Worm (Caenorhabditis elegans) whole organism, L1 larva: Measurements from ENCODE around the gene Y47D7A.3.

Source experiments
- C04F5.9 ChIP-seq: sonication (generic microtip); optimal IDR thresholded peaks from 2 replicates; lab custom pipeline; 2016; ENCODE audit warnings: missing genetic modification characterization, missing compliant biosample characterization
- C16A3.4 ChIP-seq: fragments of 150-350 bp; optimal IDR thresholded peaks from 2 replicates; lab custom pipeline; 2014; ENCODE audit warnings: missing biosample characterization, missing genetic modification characterization
- Y116A8C.19 ChIP-seq: sonication (generic microtip); optimal IDR thresholded peaks from 2 replicates; lab custom pipeline; 2016; ENCODE audit warnings: missing compliant biosample characterization, missing genetic modification characterization, borderline replicate concordance
- alr-1 ChIP-seq: fragments of 200-800 bp; sonication (Bioruptor generic); optimal IDR thresholded peaks from 2 replicates; lab custom pipeline; 2018; ENCODE audit warnings: borderline replicate concordance, mild to moderate bottlenecking, missing genetic modification characterization, missing compliant biosample characterization
- aly-2 ChIP-seq: fragments of 150-350 bp; optimal IDR thresholded peaks from 2 replicates; lab custom pipeline; 2014; ENCODE audit warnings: missing biosample characterization, missing genetic modification characterization
- ama-1 ChIP-seq: fragments of 150-350 bp; optimal IDR thresholded peaks from 2 replicates; lab custom pipeline; 2014
- blmp-1 ChIP-seq: fragments of 150-350 bp; optimal IDR thresholded peaks from 2 replicates; lab custom pipeline; 2014; ENCODE audit warnings: missing biosample characterization, missing genetic modification characterization
- ceh-8 ChIP-seq: fragments of 200-800 bp; sonication (Bioruptor generic); optimal IDR thresholded peaks from 2 replicates; lab custom pipeline; 2018; ENCODE audit warnings: mild to moderate bottlenecking, missing genetic modification characterization, moderate library complexity, missing compliant biosample characterization
- ceh-82 ChIP-seq, 3 experiments: fragments of 150-350 bp in 1 of 3; sonication (generic microtip) in 2 of 3; optimal IDR thresholded peaks; 2 replicates each; lab custom pipeline; 2014 to 2017; ENCODE audit warnings: missing biosample characterization in 3 of 3, missing genetic modification characterization in 3 of 3
- ces-1 ChIP-seq: fragments of 150-350 bp; optimal IDR thresholded peaks from 2 replicates; lab custom pipeline; 2014; ENCODE audit warnings: missing biosample characterization, missing genetic modification reagents, missing genetic modification characterization
- elt-3 ChIP-seq, 6 experiments: fragments of 150-350 bp in 1 of 6; sonication (generic microtip); optimal IDR thresholded peaks; 2 replicates each; lab custom pipeline; 2017 to 2018; ENCODE audit warnings: missing biosample characterization in 6 of 6, missing genetic modification characterization in 6 of 6, inconsistent platforms in 1 of 6
- fkh-10 ChIP-seq: sonication (generic microtip); optimal IDR thresholded peaks from 2 replicates; lab custom pipeline; 2017; ENCODE audit warnings: missing biosample characterization, missing genetic modification reagents, missing genetic modification characterization
- fkh-8 ChIP-seq: sonication (generic microtip); optimal IDR thresholded peaks from 2 replicates; lab custom pipeline; 2016; ENCODE audit warnings: mild to moderate bottlenecking, missing genetic modification characterization, missing compliant biosample characterization
- hlh-17 ChIP-seq: fragments of 200-800 bp; sonication (Bioruptor generic); optimal IDR thresholded peaks from 2 replicates; lab custom pipeline; 2018; ENCODE audit warnings: missing genetic modification characterization, mild to moderate bottlenecking, missing compliant biosample characterization, moderate library complexity, borderline replicate concordance
- isw-1 ChIP-seq: fragments of 200-800 bp; sonication (Bioruptor generic); IDR thresholded peaks from 2 replicates; pipeline ENCODE4 v1.3.6; 2022; ENCODE audit warnings: missing genetic modification characterization, missing compliant biosample characterization
- lin-13 ChIP-seq: fragments of 150-350 bp; optimal IDR thresholded peaks from 2 replicates; lab custom pipeline; 2014; ENCODE audit warnings: missing biosample characterization, missing genetic modification reagents, missing genetic modification characterization
- lin-14 ChIP-seq: fragments of 200-800 bp; sonication (Bioruptor generic); optimal IDR thresholded peaks from 2 replicates; lab custom pipeline; 2018; ENCODE audit warnings: mild to moderate bottlenecking, missing genetic modification characterization, moderate library complexity, missing compliant biosample characterization
- lin-35 ChIP-seq, 2 experiments: fragments of 150-350 bp; optimal IDR thresholded peaks; 2 replicates each; lab custom pipeline; 2014; ENCODE audit warnings: missing biosample characterization in 2 of 2, missing genetic modification characterization in 2 of 2, missing genetic modification reagents in 2 of 2
- lin-39 ChIP-seq: fragments of 150-350 bp; optimal IDR thresholded peaks from 2 replicates; lab custom pipeline; 2014; ENCODE audit warnings: missing biosample characterization, missing genetic modification reagents, missing genetic modification characterization
- lsy-2 ChIP-seq, 2 experiments: fragments of 150-350 bp; optimal IDR thresholded peaks; 2 replicates each; lab custom pipeline; 2014; ENCODE audit warnings: missing biosample characterization in 2 of 2, missing genetic modification characterization in 2 of 2
- mdl-1 ChIP-seq, 2 experiments: fragments of 150-350 bp; optimal IDR thresholded peaks; 2 replicates each; lab custom pipeline; 2014 to 2017; ENCODE audit warnings: missing biosample characterization in 2 of 2, missing genetic modification characterization in 2 of 2, inconsistent platforms in 1 of 2
- mep-1 ChIP-seq: fragments of 150-350 bp; optimal IDR thresholded peaks from 2 replicates; lab custom pipeline; 2014; ENCODE audit warnings: missing biosample characterization, missing genetic modification characterization
- nhr-11 ChIP-seq: fragments of 150-350 bp; optimal IDR thresholded peaks from 2 replicates; lab custom pipeline; 2014; ENCODE audit warnings: missing biosample characterization, missing genetic modification characterization
- nhr-12 ChIP-seq: sonication (generic microtip); optimal IDR thresholded peaks from 2 replicates; lab custom pipeline; 2017; ENCODE audit warnings: missing biosample characterization, missing genetic modification characterization
- nhr-237 ChIP-seq: fragments of 150-350 bp; optimal IDR thresholded peaks from 2 replicates; lab custom pipeline; 2014; ENCODE audit warnings: missing biosample characterization, missing genetic modification characterization
- nhr-85 ChIP-seq: sonication (generic microtip); peaks from one replicate; lab custom pipeline; 2016; ENCODE audit warnings: missing genetic modification characterization, inconsistent platforms, missing compliant biosample characterization
- pag-3 ChIP-seq: sonication (generic microtip); optimal IDR thresholded peaks from 2 replicates; lab custom pipeline; 2017; ENCODE audit warnings: missing genetic modification characterization, mild to moderate bottlenecking, missing compliant biosample characterization, antibody characterized with exemption, borderline replicate concordance; ENCODE audit not compliant: insufficient read depth
- pax-3 ChIP-seq: fragments of 200-800 bp; sonication (Bioruptor generic); optimal IDR thresholded peaks from 2 replicates; lab custom pipeline; 2018; ENCODE audit warnings: mild to moderate bottlenecking, missing genetic modification characterization, moderate library complexity, missing compliant biosample characterization
- rnt-1 ChIP-seq: sonication (generic microtip); optimal IDR thresholded peaks from 2 replicates; lab custom pipeline; 2016; ENCODE audit warnings: mild to moderate bottlenecking, missing genetic modification characterization, moderate library complexity, missing compliant biosample characterization
- sox-4 ChIP-seq: sonication (generic microtip); optimal IDR thresholded peaks from 2 replicates; lab custom pipeline; 2016; ENCODE audit warnings: missing genetic modification characterization, missing compliant biosample characterization
- sptf-1 ChIP-seq: fragments of 150-350 bp; optimal IDR thresholded peaks from 2 replicates; lab custom pipeline; 2014; ENCODE audit warnings: missing biosample characterization, missing genetic modification characterization
- tbx-2 ChIP-seq: sonication (generic microtip); optimal IDR thresholded peaks from 2 replicates; lab custom pipeline; 2016; ENCODE audit warnings: missing genetic modification characterization, missing compliant biosample characterization
- unc-130 ChIP-seq: fragments of 150-350 bp; optimal IDR thresholded peaks from 2 replicates; lab custom pipeline; 2017; ENCODE audit warnings: missing biosample characterization, missing genetic modification characterization, inconsistent platforms
- unc-30 ChIP-seq: sonication (generic microtip); optimal IDR thresholded peaks from 2 replicates; lab custom pipeline; 2017; ENCODE audit warnings: missing biosample characterization, missing genetic modification characterization
- unc-98 ChIP-seq: fragments of 200-800 bp; sonication (Bioruptor generic); IDR thresholded peaks from 2 replicates; pipeline ENCODE4 v1.3.6; 2022; ENCODE audit warnings: missing genetic modification characterization, missing compliant biosample characterization
- zag-1 ChIP-seq: fragments of 150-350 bp; optimal IDR thresholded peaks from 2 replicates; lab custom pipeline; 2014; ENCODE audit warnings: missing biosample characterization, missing genetic modification characterization
- ztf-11 ChIP-seq, 2 experiments: sonication (generic microtip); optimal IDR thresholded peaks; 2 replicates each; lab custom pipeline; 2016 to 2017; ENCODE audit warnings: missing genetic modification characterization in 2 of 2, missing biosample characterization in 1 of 2, missing compliant biosample characterization in 1 of 2

Y47D7A.3 gene

DNA sequence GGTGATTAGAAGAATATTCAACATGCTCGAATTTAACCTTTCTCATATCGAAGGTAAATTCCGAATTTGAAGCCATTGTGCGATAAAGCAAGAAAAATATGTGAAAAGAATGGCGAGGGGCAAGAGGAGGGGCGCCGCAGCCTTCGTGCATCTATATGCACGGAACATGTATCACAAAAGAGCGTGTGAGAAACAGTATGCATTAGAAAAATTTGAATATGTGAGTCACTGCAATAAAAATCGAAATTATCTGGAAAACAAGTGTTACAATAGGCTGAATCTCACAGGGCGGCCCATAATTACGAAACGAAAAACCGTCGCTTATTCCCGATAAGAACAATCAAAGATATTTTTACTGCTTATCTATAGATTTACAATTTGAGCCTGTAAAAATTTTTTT is 8.9 kb upstream of the Y47D7A.3 start, which contains the start of gene F13A2.5:
TSS of gene F13A2.5 (minus strand) at position 101 of the 400 bp plus-strand sequence.
- no peak for TF ChIP-seq nhr-237 (tag; lab: Kevin White, UChicago)
- TF ChIP-seq lin-35 (GFP tag; optimal IDR thresholded peaks at IDR 0.05; lab: Kevin White, UChicago) = no peak
- no peak for TF ChIP-seq ceh-82 (tag; optimal IDR thresholded peaks at IDR 0.05; lab: Kevin White, UChicago)
- no peak for TF ChIP-seq nhr-85 (tag; lab: Kevin White, UChicago)
- TF ChIP-seq ztf-11 (tag; optimal IDR thresholded peaks at IDR 0.05; lab: Kevin White, UChicago) = no peak
- TF ChIP-seq fkh-8 (tag; lab: Kevin White, UChicago) = no peak
- no peak for TF ChIP-seq C04F5.9 (tag; lab: Kevin White, UChicago)
- no peak for TF ChIP-seq zag-1 (tag; lab: Kevin White, UChicago)
- TF ChIP-seq mdl-1 (tag; optimal IDR thresholded peaks at IDR 0.05; lab: Kevin White, UChicago) = no peak
- no peak for TF ChIP-seq fkh-10 (GFP tag; lab: Kevin White, UChicago)
- TF ChIP-seq lin-39 (tag; lab: Kevin White, UChicago) = no peak
- TF ChIP-seq isw-1 = no peak
- TF ChIP-seq pag-3 (tag; lab: Kevin White, UChicago) = no peak
- no peak for TF ChIP-seq alr-1 (tag; lab: Kevin White, UChicago)
- no peak for TF ChIP-seq Y116A8C.19 (tag; lab: Kevin White, UChicago)
- no peak for TF ChIP-seq lin-13 (GFP tag; lab: Kevin White, UChicago)
- TF ChIP-seq blmp-1 (tag; lab: Kevin White, UChicago) = no peak
- TF ChIP-seq sox-4 (tag; lab: Kevin White, UChicago) = no peak
- TF ChIP-seq pax-3 (tag; lab: Kevin White, UChicago) = no peak
- no peak for TF ChIP-seq unc-130 (tag; lab: Kevin White, UChicago)

- no peak for TF ChIP-seq unc-98 (GFP tag; lab: Robert Waterston, UW)
- no peak for TF ChIP-seq unc-30
- no peak for TF ChIP-seq lin-14 (GFP tag; lab: Kevin White, UChicago)
- no peak for TF ChIP-seq alr-1 (tag; lab: Kevin White, UChicago)
- TF ChIP-seq hlh-17 (GFP tag; lab: Kevin White, UChicago) = no peak
- no peak for TF ChIP-seq nhr-11 (tag; lab: Kevin White, UChicago)
- TF ChIP-seq nhr-12 = no peak
- no peak for TF ChIP-seq rnt-1
- TF ChIP-seq nhr-85 (tag; lab: Kevin White, UChicago) = no peak
- TF ChIP-seq C16A3.4 (tag; lab: Kevin White, UChicago) = no peak
- no peak for TF ChIP-seq aly-2
- no peak for TF ChIP-seq sox-4 (tag; lab: Kevin White, UChicago)
- no peak for TF ChIP-seq fkh-10 (GFP tag; lab: Kevin White, UChicago)
- no peak for TF ChIP-seq elt-3 (tag; optimal IDR thresholded peaks at IDR 0.05; lab: Kevin White, UChicago)
- no peak for TF ChIP-seq tbx-2
- no peak for TF ChIP-seq ama-1 (lab: Kevin White, UChicago)
Observed at ce11 chrV:4407519-4407918, 3.2 kb upstream of the Y47D7A.3 start, which contains the start of gene nhr-118. TSS of gene nhr-118 (plus strand) at chrV:4407819.

ce11 chrV:4411714-4412113 is 971 bp downstream of the Y47D7A.3 start, which contains the start of gene Y47D7A.17:
TSS of gene Y47D7A.17 (minus strand) at chrV:4411814.
- TF ChIP-seq mep-1 (tag; lab: Kevin White, UChicago) (no peak), ces-1 (GFP tag; lab: Kevin White, UChicago) (no peak)

- TF ChIP-seq lsy-2 (tag; optimal IDR thresholded peaks at IDR 0.05; lab: Kevin White, UChicago) = no peak
- no peak for TF ChIP-seq ceh-8
- no peak for TF ChIP-seq sptf-1 (tag; lab: Kevin White, UChicago)
- no peak for TF ChIP-seq fkh-8 (tag; lab: Kevin White, UChicago)
- TF ChIP-seq fkh-10 (GFP tag; lab: Kevin White, UChicago) = no peak
- no peak for TF ChIP-seq lin-13 (GFP tag; lab: Kevin White, UChicago)
- no peak for TF ChIP-seq ces-1 (GFP tag; lab: Kevin White, UChicago)
- TF ChIP-seq, all 84 proteins: peak for 0
Observed at ce11 chrV:4414613-4415071, 3.9 kb downstream of the Y47D7A.3 start, which contains the start of gene grl-5. TSS of gene grl-5 (minus strand) at chrV:4414663.
